Worm (Caenorhabditis elegans): Measurements from ENCODE around the gene F53E10.1.

The F53E10.1 gene

DNA sequence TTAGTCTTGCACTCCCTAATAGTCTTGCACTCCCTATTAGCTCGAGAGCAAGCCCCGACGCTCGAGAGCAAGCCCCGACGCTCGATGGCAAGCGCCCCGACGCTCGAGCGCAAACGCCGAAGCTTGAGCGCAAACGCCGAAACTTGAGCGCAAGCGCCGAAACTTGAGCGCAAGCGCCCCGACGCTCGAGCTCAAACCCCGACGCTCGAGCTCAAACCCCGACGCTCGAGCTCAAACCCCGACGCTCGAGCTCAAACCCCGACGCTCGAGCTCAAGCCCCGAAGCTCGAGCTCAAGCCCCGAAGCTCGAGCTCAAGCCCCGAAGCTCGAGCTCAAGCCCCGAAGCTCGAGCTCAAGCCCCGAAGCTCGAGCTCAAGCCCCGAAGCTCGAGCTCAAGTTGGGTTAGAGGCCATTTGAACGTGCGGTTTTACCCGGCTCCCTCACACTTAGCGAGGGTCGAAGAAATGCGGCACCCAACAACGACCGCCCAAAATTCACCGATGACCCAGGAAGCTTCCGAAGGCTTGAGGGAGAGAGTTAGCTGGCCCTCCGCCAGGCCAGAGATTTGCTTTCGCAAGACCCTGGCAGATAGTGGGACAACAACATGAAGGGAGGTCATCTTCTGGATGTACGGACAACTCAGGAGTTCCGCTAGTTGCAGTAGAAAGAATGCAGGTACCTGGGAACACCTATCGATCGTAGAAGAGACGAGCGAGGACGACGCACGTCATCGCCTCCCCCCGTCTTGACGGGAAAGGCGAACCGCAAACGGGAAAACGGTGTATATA lies 19.9 kb downstream of the F53E10.1 start (continued):
- peak; percentile 31; the same call in 1 of the 2 replicates for TF ChIP-seq hsf-1 (GFP tag; IDR thresholded peaks at IDR 0.05)
- TF ChIP-seq hmg-1.2 (GFP tag; IDR thresholded peaks at IDR 0.05), result peak; percentile 26; the same call in 1 of the 2 replicates
- peak; percentile 9; the same call in 1 of the 2 replicates for TF ChIP-seq F33H1.4 (GFP tag; IDR thresholded peaks at IDR 0.05)
- peak; percentile 42 for TF ChIP-seq attf-6 (GFP tag; IDR thresholded peaks at IDR 0.05)
- peak; percentile 77; the same call in 1 of the 2 replicates for TF ChIP-seq aptf-2 (GFP tag; conservative IDR thresholded peaks at IDR 0.05)

DNA sequence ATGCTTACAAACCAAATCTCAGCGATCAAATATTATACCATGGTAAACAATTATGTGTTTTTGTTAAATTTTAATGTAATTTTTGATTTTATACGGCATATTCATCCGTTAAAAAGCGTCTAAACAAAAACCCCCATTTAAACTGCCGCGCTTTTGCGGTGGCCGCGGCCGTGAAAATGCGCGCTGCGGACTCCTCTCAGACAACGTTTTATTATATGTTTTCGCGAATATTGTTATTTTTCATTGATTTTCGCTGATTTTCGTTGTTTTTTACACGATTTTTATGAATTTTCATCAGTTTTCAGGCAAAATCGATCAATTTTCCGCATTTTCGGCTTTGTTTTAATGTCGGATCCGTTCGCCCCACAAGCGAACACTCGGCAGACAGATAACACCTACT lies 23.4 kb downstream of the F53E10.1 start, which contains the start of gene W02H5.19:
Gene W02H5.19, plus strand, starts transcription at position 346 of the 400 bp plus-strand sequence.
- TF ChIP-seq attf-5 (GFP tag; optimal IDR thresholded peaks at IDR 0.05), result peak; percentile 39
- peak; percentile 32; the same call in 1 of the 2 replicates for TF ChIP-seq ceh-100 (GFP tag; IDR thresholded peaks at IDR 0.05)
- TF ChIP-seq snpc-4 (GFP tag; optimal IDR thresholded peaks at IDR 0.05), result no peak
- peak in 1 of 4 experiments; percentile 30 for TF ChIP-seq snpc-4 (tag; optimal IDR thresholded peaks at IDR 0.05)
- TF ChIP-seq efl-1 (GFP tag; optimal IDR thresholded peaks at IDR 0.05), result peak; percentile 76
- TF ChIP-seq lin-35 (GFP tag; optimal IDR thresholded peaks at IDR 0.05), result peak in 2 of 3 experiments; percentile 41 to 94
- peak; percentile 80 for TF ChIP-seq dox-1 (GFP tag; IDR thresholded peaks at IDR 0.05)
- peak; percentile 87 for TF ChIP-seq mcd-1 (GFP tag; IDR thresholded peaks at IDR 0.05)
- no peak for TF ChIP-seq B0261.1 (tag; optimal IDR thresholded peaks at IDR 0.05)
- TF ChIP-seq F23B12.7 (tag; optimal IDR thresholded peaks at IDR 0.05; ENCODE audit: insufficient read depth), result no peak
- TF ChIP-seq hsf-1 (GFP tag; IDR thresholded peaks at IDR 0.05), result no peak
- peak; percentile 99 for TF ChIP-seq lin-54 (GFP tag; optimal IDR thresholded peaks at IDR 0.05)
- TF ChIP-seq B0336.3 (GFP tag; IDR thresholded peaks at IDR 0.05), result 0 out of 2 replicates have a peak, but pooled peaks have one; percentile 18
- TF ChIP-seq atf-7 (tag; optimal IDR thresholded peaks at IDR 0.05), result peak; percentile 21
- no peak for TF ChIP-seq hrde-1 (tag; optimal IDR thresholded peaks at IDR 0.05; ENCODE audit: borderline replicate concordance)
- peak; percentile 71 for TF ChIP-seq K12H6.12 (tag; optimal IDR thresholded peaks at IDR 0.05)
- peak; percentile 29 for TF ChIP-seq xnd-1 (tag; optimal IDR thresholded peaks at IDR 0.05)
- peak; percentile 74 for TF ChIP-seq madf-6 (GFP tag; IDR thresholded peaks at IDR 0.05)
- TF ChIP-seq D2030.7 (GFP tag; IDR thresholded peaks at IDR 0.05), result peak; percentile 57; the same call in 1 of the 2 replicates
- TF ChIP-seq snpc-3.4 (tag; optimal IDR thresholded peaks at IDR 0.05), result peak; percentile 28
- TF ChIP-seq lsl-1 (GFP tag; optimal IDR thresholded peaks at IDR 0.05), result peak; percentile 38
- peak; percentile 48; the same call in 1 of the 2 replicates for TF ChIP-seq F33H1.4 (GFP tag; IDR thresholded peaks at IDR 0.05)
- 0 out of 2 replicates have a peak, but pooled peaks have one; percentile 57 for TF ChIP-seq ztf-28 (GFP tag; IDR thresholded peaks at IDR 0.05)
- 0 out of 2 replicates have a peak, but pooled peaks have one; percentile 46 for TF ChIP-seq attf-3 (GFP tag; conservative IDR thresholded peaks at IDR 0.05)
- TF ChIP-seq ceh-40 (GFP tag; IDR thresholded peaks at IDR 0.05), result no peak
- 0 out of 2 replicates have a peak, but pooled peaks have one; percentile 19 for TF ChIP-seq hmg-1.2 (GFP tag; IDR thresholded peaks at IDR 0.05)
- TF ChIP-seq ceh-79 (tag; optimal IDR thresholded peaks at IDR 0.05), result no peak
- peak; percentile 48; the same call in 1 of the 2 replicates for TF ChIP-seq ceh-91 (GFP tag; IDR thresholded peaks at IDR 0.05)
- no peak for TF ChIP-seq cebp-1 (GFP tag; IDR thresholded peaks at IDR 0.05)
- TF ChIP-seq cebp-1 (tag; optimal IDR thresholded peaks at IDR 0.05), result peak; percentile 37
- peak; percentile 16 for TF ChIP-seq chd-7 (tag; optimal IDR thresholded peaks at IDR 0.05)
- peak in 1 of 2 experiments; percentile 55 for TF ChIP-seq let-607 (tag; optimal IDR thresholded peaks at IDR 0.05)
- TF ChIP-seq unc-130 (GFP tag; optimal IDR thresholded peaks at IDR 0.05), result peak; percentile 75
- peak; percentile 93 for TF ChIP-seq bed-2 (GFP tag; IDR thresholded peaks at IDR 0.05)
- TF ChIP-seq egl-44 (GFP tag; IDR thresholded peaks at IDR 0.05), result no peak
- TF ChIP-seq madf-8 (GFP tag; conservative IDR thresholded peaks at IDR 0.05), result peak; percentile 62
- TF ChIP-seq F52B5.7 (tag; optimal IDR thresholded peaks at IDR 0.05), result no peak
- TF ChIP-seq K11D2.4 (GFP tag; IDR thresholded peaks at IDR 0.05), result 0 out of 2 replicates have a peak, but pooled peaks have one; percentile 22
- peak; percentile 78 for TF ChIP-seq madf-3 (GFP tag; IDR thresholded peaks at IDR 0.05)
- TF ChIP-seq ekl-4 (GFP tag; IDR thresholded peaks at IDR 0.05), result 0 out of 2 replicates have a peak, but pooled peaks have one; percentile 62
- no peak for TF ChIP-seq Y53F4B.3 (GFP tag; IDR thresholded peaks at IDR 0.05)
